Fruit fly (Drosophila melanogaster) whole organism, embryonic: ENCODE results near the gene Ets97D.

Experiments used
- Bgb ChIP-seq: fragments of 200-800 bp; sonication (Bioruptor generic); IDR thresholded peaks from 2 replicates; pipeline ENCODE4 v1.3.6; 2022; ENCODE audit warnings: missing biosample characterization, missing genetic modification characterization; ENCODE audit not compliant: partially characterized antibody
- Blimp-1 ChIP-seq: fragments of 200-800 bp; sonication (Bioruptor generic); optimal IDR thresholded peaks from 3 replicates; lab custom pipeline; 2018; ENCODE audit warnings: missing biosample characterization, missing genetic modification characterization, mild to moderate bottlenecking, moderate library complexity, missing genetic modification reagents
- CG10979 ChIP-seq: fragments of 200-800 bp; sonication (Bioruptor generic); optimal IDR thresholded peaks from 2 replicates; lab custom pipeline; 2018; ENCODE audit warnings: missing biosample characterization, mild to moderate bottlenecking, missing genetic modification characterization, moderate library complexity
- CG12071 ChIP-seq: fragments of 200-800 bp; sonication (Bioruptor generic); optimal IDR thresholded peaks from 3 replicates; lab custom pipeline; 2018; ENCODE audit warnings: missing biosample characterization, mild to moderate bottlenecking, missing genetic modification characterization
- CG13296 ChIP-seq: fragments of 200-800 bp; sonication (Bioruptor generic); optimal IDR thresholded peaks from 3 replicates; lab custom pipeline; 2018; ENCODE audit warnings: missing biosample characterization, mild to moderate bottlenecking, missing genetic modification characterization
- CG15011 ChIP-seq: fragments of 200-800 bp; sonication (Bioruptor generic); optimal IDR thresholded peaks from 3 replicates; lab custom pipeline; 2018; ENCODE audit warnings: missing biosample characterization, mild to moderate bottlenecking, missing genetic modification characterization
- CG1602 ChIP-seq: fragments of 200-800 bp; sonication (Bioruptor generic); optimal IDR thresholded peaks from 3 replicates; lab custom pipeline; 2016; ENCODE audit warnings: missing biosample characterization, missing genetic modification characterization
- CG17829 ChIP-seq: fragments of 200-800 bp; optimal IDR thresholded peaks from 2 replicates; lab custom pipeline; 2019; ENCODE audit warnings: missing biosample characterization, mild to moderate bottlenecking, missing genetic modification characterization, moderate library complexity
- CG30020 ChIP-seq: fragments of 200-800 bp; optimal IDR thresholded peaks from 2 replicates; lab custom pipeline; 2019; ENCODE audit warnings: missing biosample characterization, mild to moderate bottlenecking, missing genetic modification characterization, moderate library complexity
- CG30403 ChIP-seq: fragments of 200-800 bp; sonication (Bioruptor generic); optimal IDR thresholded peaks from 3 replicates; lab custom pipeline; 2016; ENCODE audit warnings: missing biosample characterization, missing genetic modification characterization
- CG43689 ChIP-seq: fragments of 200-800 bp; sonication (Bioruptor generic); IDR thresholded peaks from 2 replicates; pipeline ENCODE4 v1.3.6; 2022; ENCODE audit warnings: missing biosample characterization, missing genetic modification characterization
- CG4424 ChIP-seq: fragments of 200-800 bp; sonication (Bioruptor generic); optimal IDR thresholded peaks from 3 replicates; lab custom pipeline; 2016; ENCODE audit warnings: missing biosample characterization, missing genetic modification characterization
- CG6854 ChIP-seq: fragments of 200-800 bp; sonication (Bioruptor generic); optimal IDR thresholded peaks from 3 replicates; lab custom pipeline; 2017; ENCODE audit warnings: missing biosample characterization, mild to moderate bottlenecking, missing genetic modification characterization
- CG8290 ChIP-seq, 3 experiments: fragments of 200-800 bp; sonication (Bioruptor generic); optimal IDR thresholded peaks; 2 replicates each; lab custom pipeline; 2016 to 2019; ENCODE audit warnings: missing biosample characterization in 3 of 3, missing genetic modification characterization in 3 of 3, mild to moderate bottlenecking in 2 of 3, moderate library complexity in 1 of 3
- CG9817 ChIP-seq: fragments of 200-800 bp; sonication (Bioruptor generic); optimal IDR thresholded peaks from 2 replicates; lab custom pipeline; 2018; ENCODE audit warnings: missing biosample characterization, mild to moderate bottlenecking, missing genetic modification characterization, moderate library complexity
- CG9876 ChIP-seq: fragments of 200-800 bp; sonication (Bioruptor generic); optimal IDR thresholded peaks from 2 replicates; lab custom pipeline; 2016; ENCODE audit warnings: missing biosample characterization, missing genetic modification characterization
- CoRest ChIP-seq: fragments of 200-800 bp; sonication (Bioruptor generic); optimal IDR thresholded peaks from 3 replicates; lab custom pipeline; 2018; ENCODE audit warnings: missing biosample characterization, mild to moderate bottlenecking, missing genetic modification characterization, moderate library complexity
- Deaf1 ChIP-seq: fragments of 200-800 bp; optimal IDR thresholded peaks from 3 replicates; lab custom pipeline; 2019; ENCODE audit warnings: missing biosample characterization, mild to moderate bottlenecking, missing genetic modification characterization, moderate library complexity
- E2f1 ChIP-seq: fragments of 200-800 bp; sonication (Bioruptor generic); IDR thresholded peaks from 2 replicates; pipeline ENCODE4 v1.3.6; 2022; ENCODE audit warnings: missing biosample characterization, missing genetic modification characterization
- Fer3 ChIP-seq: fragments of 200-800 bp; sonication (Bioruptor generic); optimal IDR thresholded peaks from 2 replicates; lab custom pipeline; 2018; ENCODE audit warnings: missing biosample characterization, mild to moderate bottlenecking, missing genetic modification characterization, moderate library complexity
- HmgD ChIP-seq: fragments of 200-800 bp; sonication (Bioruptor generic); optimal IDR thresholded peaks from 3 replicates; lab custom pipeline; 2016; ENCODE audit warnings: missing biosample characterization, missing genetic modification characterization
- MBD-R2 ChIP-seq: fragments of 200-800 bp; sonication (Bioruptor generic); IDR thresholded peaks from 2 replicates; pipeline ENCODE4 v1.3.6; 2022; ENCODE audit warnings: missing biosample characterization, missing genetic modification characterization
- Mad ChIP-seq: fragments of 200-800 bp; sonication (Bioruptor generic); optimal IDR thresholded peaks from 2 replicates; lab custom pipeline; 2016; ENCODE audit warnings: missing biosample characterization, missing genetic modification characterization
- Meics ChIP-seq: fragments of 200-800 bp; sonication (Bioruptor generic); optimal IDR thresholded peaks from 2 replicates; lab custom pipeline; 2017; ENCODE audit warnings: missing biosample characterization, mild to moderate bottlenecking, missing genetic modification characterization
- Neu2 ChIP-seq: fragments of 200-800 bp; sonication (Bioruptor generic); optimal IDR thresholded peaks from 3 replicates; lab custom pipeline; 2016; ENCODE audit warnings: missing biosample characterization, missing genetic modification characterization, borderline replicate concordance
- Oaz ChIP-seq: fragments of 200-800 bp; sonication (Bioruptor generic); IDR thresholded peaks from 2 replicates; pipeline ENCODE4 v1.3.6; 2022; ENCODE audit warnings: missing biosample characterization, missing genetic modification characterization
- Opbp ChIP-seq: fragments of 200-800 bp; sonication (Bioruptor generic); IDR thresholded peaks from 3 replicates; pipeline ENCODE4 v1.3.6; 2022; ENCODE audit warnings: missing biosample characterization, missing genetic modification characterization; ENCODE audit not compliant: partially characterized antibody
- Sox100B ChIP-seq: fragments of 200-800 bp; sonication (Bioruptor generic); optimal IDR thresholded peaks from 3 replicates; lab custom pipeline; 2018; ENCODE audit warnings: missing biosample characterization, mild to moderate bottlenecking, missing genetic modification characterization
- Sry-β ChIP-seq: fragments of 200-800 bp; sonication (Bioruptor generic); optimal IDR thresholded peaks from 2 replicates; lab custom pipeline; 2018; ENCODE audit warnings: missing biosample characterization, mild to moderate bottlenecking, missing genetic modification characterization, moderate library complexity
- Taf1 ChIP-seq: fragments of 200-800 bp; sonication (Bioruptor generic); IDR thresholded peaks from 2 replicates; pipeline ENCODE4 v1.3.6; 2022; ENCODE audit warnings: missing biosample characterization, missing genetic modification characterization
- ab ChIP-seq: fragments of 200-800 bp; sonication (Bioruptor generic); optimal IDR thresholded peaks from 2 replicates; lab custom pipeline; 2016; ENCODE audit warnings: missing biosample characterization, missing genetic modification characterization
- al ChIP-seq: fragments of 200-800 bp; sonication (Bioruptor generic); IDR thresholded peaks from 2 replicates; pipeline ENCODE4 v1.3.6; 2022; ENCODE audit warnings: missing biosample characterization, missing genetic modification characterization
- ash1 ChIP-seq: fragments of 200-800 bp; sonication (Bioruptor generic); optimal IDR thresholded peaks from 2 replicates; lab custom pipeline; 2018; ENCODE audit warnings: missing biosample characterization, mild to moderate bottlenecking, missing genetic modification characterization
- bsh ChIP-seq, 2 experiments: fragments of 200-800 bp; sonication (Bioruptor generic); optimal IDR thresholded peaks; 2 replicates each; lab custom pipeline; 2017 to 2018; ENCODE audit warnings: mild to moderate bottlenecking in 2 of 2, missing biosample characterization in 2 of 2, missing genetic modification characterization in 2 of 2, moderate library complexity in 1 of 2
- dpn ChIP-seq, 2 experiments: fragments of 200-800 bp; sonication (Bioruptor generic); optimal IDR thresholded peaks; 3 replicates each; lab custom pipeline; 2016; ENCODE audit warnings: missing biosample characterization in 2 of 2, missing genetic modification characterization in 2 of 2
- dysf ChIP-seq: fragments of 200-800 bp; sonication (Bioruptor generic); IDR thresholded peaks from 3 replicates; pipeline ENCODE4 v1.3.6; 2022; ENCODE audit warnings: missing biosample characterization, missing genetic modification characterization
- eve ChIP-seq, 2 experiments: fragments of >200 bp; optimal IDR thresholded peaks; 2 replicates each; lab custom pipeline; 2017; ENCODE audit warnings: missing biosample characterization in 2 of 2, missing genetic modification characterization in 2 of 2
- hb ChIP-seq: fragments of 200-800 bp; sonication (Bioruptor generic); IDR thresholded peaks from 3 replicates; pipeline ENCODE4 v1.3.6; 2022; ENCODE audit warnings: missing biosample characterization, missing genetic modification characterization; ENCODE audit not compliant: partially characterized antibody
- kay ChIP-seq: fragments of 200-800 bp; sonication (Bioruptor generic); optimal IDR thresholded peaks from 2 replicates; lab custom pipeline; 2016; ENCODE audit warnings: missing biosample characterization, missing genetic modification characterization
- lbe ChIP-seq: fragments of 200-800 bp; sonication (Bioruptor generic); optimal IDR thresholded peaks from 2 replicates; lab custom pipeline; 2016; ENCODE audit warnings: missing biosample characterization, mild to moderate bottlenecking, missing genetic modification characterization
- org-1 ChIP-seq: fragments of 200-800 bp; sonication (Bioruptor generic); optimal IDR thresholded peaks from 2 replicates; lab custom pipeline; 2017; ENCODE audit warnings: missing biosample characterization, missing genetic modification characterization
- ranshi ChIP-seq: fragments of 200-800 bp; sonication (Bioruptor generic); IDR thresholded peaks from 2 replicates; pipeline ENCODE4 v1.3.6; 2022; ENCODE audit warnings: missing biosample characterization, missing genetic modification characterization
- sc ChIP-seq, 3 experiments: fragments of >200 bp in 2 of 3; fragments of 200-800 bp in 1 of 3; sonication (Bioruptor generic) in 1 of 3; optimal IDR thresholded peaks; 2 replicates in 2 of 3; 3 replicates in 1 of 3; lab custom pipeline; 2017; ENCODE audit warnings: mild to moderate bottlenecking in 1 of 3, missing biosample characterization in 1 of 3, missing genetic modification characterization in 1 of 3, missing genetic modification reagents in 1 of 3
- scrt ChIP-seq: fragments of 200-800 bp; sonication (Bioruptor generic); optimal IDR thresholded peaks from 2 replicates; lab custom pipeline; 2018; ENCODE audit warnings: missing biosample characterization, mild to moderate bottlenecking, missing genetic modification characterization, moderate library complexity
- sens ChIP-seq: fragments of 200-800 bp; sonication (Bioruptor generic); peaks from one replicate; lab custom pipeline; 2016; ENCODE audit warnings: missing biosample characterization, missing genetic modification characterization
- tgo ChIP-seq: fragments of 200-800 bp; sonication (Bioruptor generic); IDR thresholded peaks from 3 replicates; pipeline ENCODE4 v1.3.6; 2022; ENCODE audit warnings: missing biosample characterization, missing genetic modification characterization
- tll ChIP-seq, 2 experiments: fragments of 200-800 bp in 1 of 2; fragments of >200 bp in 1 of 2; sonication (Bioruptor generic) in 1 of 2; optimal IDR thresholded peaks; 2 replicates each; lab custom pipeline; 2017 to 2019; ENCODE audit warnings: missing biosample characterization in 2 of 2, missing genetic modification characterization in 2 of 2, mild to moderate bottlenecking in 1 of 2, moderate library complexity in 1 of 2
- trh ChIP-seq: fragments of 200-800 bp; sonication (Bioruptor generic); optimal IDR thresholded peaks from 2 replicates; lab custom pipeline; 2016; ENCODE audit warnings: missing biosample characterization, missing genetic modification characterization

The Ets97D gene

dm6 chr3R:26888086-26888724, 24.5 kb downstream of the Ets97D start (continued):
- TF ChIP-seq CoRest (tag; lab: Kevin White, UChicago) (peak; percentile 70), lbe (GFP tag; lab: Kevin White, UChicago) (no peak), CG43689 (no peak), CG15011 (GFP tag; lab: Kevin White, UChicago) (peak; percentile 16), ash1 (GFP tag; lab: Kevin White, UChicago) (no peak), Mad (GFP tag; lab: Kevin White, UChicago) (no peak), CG9817 (peak; percentile 41), tll (GFP tag; optimal IDR thresholded peaks at IDR 0.05; lab: Kevin White, UChicago) (no peak), CG12071 (no peak), sc (optimal IDR thresholded peaks at IDR 0.05; lab: Kevin White, UChicago) (no peak), sc (GFP tag; optimal IDR thresholded peaks at IDR 0.05; lab: Kevin White, UChicago) (peak; percentile 12), scrt (GFP tag; lab: Kevin White, UChicago) (peak; percentile 19), CG6854 (no peak), MBD-R2 (GFP tag; lab: Robert Waterston, UW) (no peak), CG17829 (peak; percentile 39), Oaz (peak; percentile 30; the same call in 1 of the 2 replicates), CG30020 (no peak), eve (GFP tag; optimal IDR thresholded peaks at IDR 0.05; lab: Kevin White, UChicago) (peak in 1 of 2 experiments; percentile 65), Deaf1 (tag; lab: Kevin White, UChicago) (peak; percentile 27), CG9876 (GFP tag; lab: Kevin White, UChicago) (no peak), ab (GFP tag; lab: Kevin White, UChicago) (peak; percentile 30), Sry-β (GFP tag; lab: Kevin White, UChicago) (no peak), ranshi (GFP tag; lab: Robert Waterston, UW) (no peak), Fer3 (tag; lab: Kevin White, UChicago) (peak; percentile 5), CG1602 (GFP tag; lab: Kevin White, UChicago) (peak; percentile 38), tgo (GFP tag; lab: Robert Waterston, UW) (peak; percentile 57; the same call in 2 of the 3 replicates), Sox100B (GFP tag; lab: Kevin White, UChicago) (peak; percentile 32), Meics (GFP tag; lab: Kevin White, UChicago) (peak; percentile 61), CG13296 (GFP tag; lab: Kevin White, UChicago) (peak; percentile 54), Taf1 (GFP tag; lab: Robert Waterston, UW) (no peak), Blimp-1 (GFP tag; lab: Kevin White, UChicago) (peak; percentile 84), CG4424 (GFP tag; lab: Kevin White, UChicago) (peak; percentile 40), CG10979 (peak; percentile 55), kay (GFP tag; lab: Kevin White, UChicago) (peak; percentile 11), HmgD (GFP tag; lab: Kevin White, UChicago) (no peak), dpn (GFP tag; optimal IDR thresholded peaks at IDR 0.05; lab: Kevin White, UChicago) (peak; percentile 48 to 56), E2f1 (GFP tag; lab: Robert Waterston, UW) (0 out of 2 replicates have a peak, but pooled peaks have one; percentile 16), org-1 (GFP tag; lab: Kevin White, UChicago) (no peak), Bgb (GFP tag; lab: Robert Waterston, UW) (no peak), sens (GFP tag; lab: Kevin White, UChicago) (peak; percentile 83), bsh (GFP tag; optimal IDR thresholded peaks at IDR 0.05; lab: Kevin White, UChicago) (peak in 1 of 2 experiments; percentile 56), trh (GFP tag; lab: Kevin White, UChicago) (no peak), al (GFP tag; lab: Robert Waterston, UW) (peak; percentile 53; the same call in 1 of the 2 replicates), CG8290 (GFP tag; optimal IDR thresholded peaks at IDR 0.05; lab: Kevin White, UChicago) (no peak), CG8290 (tag; optimal IDR thresholded peaks at IDR 0.05; lab: Kevin White, UChicago) (peak in 1 of 2 experiments; percentile 18), CG30403 (GFP tag; lab: Kevin White, UChicago) (peak; percentile 63), dysf (peak; percentile 78), hb (GFP tag; lab: Robert Waterston, UW) (no peak), Neu2 (GFP tag; lab: Kevin White, UChicago) (no peak), Opbp (GFP tag; lab: Robert Waterston, UW) (no peak)
